Worm (Caenorhabditis elegans): ENCODE results near the gene C27F2.9.
A peak's percentile ranks its signal among the peaks of the same experiment; 100 is the strongest.

C27F2.9 gene

DNA sequence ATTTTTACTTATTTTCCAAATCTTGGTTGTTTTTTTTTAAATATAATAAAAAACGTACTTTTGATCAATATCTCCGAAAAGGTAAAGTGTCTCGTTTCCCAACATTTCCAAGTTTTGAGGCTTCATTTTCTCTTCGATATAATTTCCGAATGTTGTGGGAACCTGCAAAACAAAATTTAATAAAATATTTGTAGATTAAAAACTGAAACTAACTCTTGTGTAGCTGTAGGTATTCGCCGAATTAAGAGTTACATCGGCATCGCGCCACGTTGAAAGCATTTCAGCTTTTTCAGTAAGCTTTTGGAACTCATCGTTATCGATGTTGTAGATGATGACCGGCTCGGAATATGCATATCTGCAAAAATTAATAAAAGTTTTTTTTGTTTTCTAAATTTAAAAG is 451 bp downstream of the C27F2.9 start, which contains the start of gene vps-22:
Gene vps-22 (minus strand): TSS at position 101 of the 400 bp plus-strand sequence.
- no peak for TF ChIP-seq nhr-67 (tag; optimal IDR thresholded peaks at IDR 0.05)
- TF ChIP-seq mdl-1 (tag; optimal IDR thresholded peaks at IDR 0.05): no peak
- no peak for TF ChIP-seq tbx-2 (tag; optimal IDR thresholded peaks at IDR 0.05)
- no peak for TF ChIP-seq fos-1 (tag; optimal IDR thresholded peaks at IDR 0.05)
- no peak for TF ChIP-seq nhr-76 (tag; optimal IDR thresholded peaks at IDR 0.05)
- TF ChIP-seq fkh-2 (tag; optimal IDR thresholded peaks at IDR 0.05): no peak
- no peak for TF ChIP-seq zag-1 (tag; optimal IDR thresholded peaks at IDR 0.05)
- TF ChIP-seq ceh-82 (tag; optimal IDR thresholded peaks at IDR 0.05): no peak
- TF ChIP-seq pqm-1 (tag; optimal IDR thresholded peaks at IDR 0.05): no peak

DNA sequence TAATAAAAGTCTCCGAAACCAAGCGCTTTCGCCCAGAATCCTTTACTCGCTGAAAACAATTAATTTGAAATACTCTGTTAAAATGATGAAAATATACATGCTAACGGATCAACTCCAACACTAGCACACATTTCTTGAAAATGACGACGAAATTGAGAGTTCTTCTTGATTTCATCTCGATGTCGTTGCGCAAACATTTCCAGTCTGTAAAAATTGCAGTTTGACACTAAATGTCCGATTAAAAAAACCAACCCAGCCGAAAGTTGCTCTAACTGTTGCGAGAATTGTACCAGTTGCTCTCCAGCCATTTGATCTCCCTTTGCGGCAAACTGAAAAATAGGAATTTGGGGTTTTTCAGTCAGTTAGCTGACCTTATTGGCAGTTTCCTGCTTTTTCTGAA is 1.6 kb downstream of the C27F2.9 start:
- no peak for TF ChIP-seq egl-27 (tag; optimal IDR thresholded peaks at IDR 0.05)
- TF ChIP-seq eor-1 (tag; optimal IDR thresholded peaks at IDR 0.05): no peak
- no peak for TF ChIP-seq daf-12 (tag; optimal IDR thresholded peaks at IDR 0.05)
- no peak for TF ChIP-seq unc-62 (GFP tag; optimal IDR thresholded peaks at IDR 0.05)
- no peak for TF ChIP-seq lsy-12 (tag; optimal IDR thresholded peaks at IDR 0.05)
- no peak for TF ChIP-seq mdl-1 (tag; optimal IDR thresholded peaks at IDR 0.05)

ce11 chrIII:4960204-4960603 is 2.6 kb downstream of the C27F2.9 start, which contains the start of gene C27F2.4:
TSS of gene C27F2.4 (minus strand) at chrIII:4960304.
- TF ChIP-seq ama-1 (optimal IDR thresholded peaks at IDR 0.05) (no peak), unc-39 (tag; optimal IDR thresholded peaks at IDR 0.05) (no peak), lsy-12 (tag; optimal IDR thresholded peaks at IDR 0.05) (no peak), ztf-4 (tag; optimal IDR thresholded peaks at IDR 0.05) (no peak), elt-3 (tag; optimal IDR thresholded peaks at IDR 0.05) (no peak), nhr-67 (tag; optimal IDR thresholded peaks at IDR 0.05) (no peak), pha-4 (tag; optimal IDR thresholded peaks at IDR 0.05) (no peak), nhr-28 (tag; optimal IDR thresholded peaks at IDR 0.05) (no peak), elt-2 (tag; optimal IDR thresholded peaks at IDR 0.05) (no peak), nhr-76 (tag; optimal IDR thresholded peaks at IDR 0.05) (no peak), ztf-11 (tag; optimal IDR thresholded peaks at IDR 0.05) (no peak), tbx-2 (tag; optimal IDR thresholded peaks at IDR 0.05) (no peak), fkh-10 (GFP tag; optimal IDR thresholded peaks at IDR 0.05) (no peak), lin-39 (tag; optimal IDR thresholded peaks at IDR 0.05) (no peak)

ce11 chrIII:4956566-4956965 is 6.3 kb downstream of the C27F2.9 start, which contains the start of gene C26E6.1:
TSS of gene C26E6.1 (plus strand) at chrIII:4956866.
- TF ChIP-seq nhr-23 (tag; optimal IDR thresholded peaks at IDR 0.05) (no peak), nhr-76 (tag; optimal IDR thresholded peaks at IDR 0.05) (no peak), jun-1 (tag; optimal IDR thresholded peaks at IDR 0.05) (no peak), nhr-12 (tag; optimal IDR thresholded peaks at IDR 0.05) (no peak), elt-2 (tag; optimal IDR thresholded peaks at IDR 0.05) (no peak), eor-1 (tag; optimal IDR thresholded peaks at IDR 0.05) (no peak), lsy-12 (tag; optimal IDR thresholded peaks at IDR 0.05) (no peak), fkh-2 (tag; optimal IDR thresholded peaks at IDR 0.05) (no peak), skn-1 (tag; optimal IDR thresholded peaks at IDR 0.05) (no peak), elt-3 (tag; optimal IDR thresholded peaks at IDR 0.05) (no peak), nfya-1 (tag; optimal IDR thresholded peaks at IDR 0.05; ENCODE audit: insufficient read depth) (no peak), mml-1 (tag; optimal IDR thresholded peaks at IDR 0.05) (no peak), sea-2 (GFP tag; optimal IDR thresholded peaks at IDR 0.05) (no peak), nhr-28 (tag; optimal IDR thresholded peaks at IDR 0.05) (no peak), ceh-28 (tag; optimal IDR thresholded peaks at IDR 0.05) (no peak)

DNA sequence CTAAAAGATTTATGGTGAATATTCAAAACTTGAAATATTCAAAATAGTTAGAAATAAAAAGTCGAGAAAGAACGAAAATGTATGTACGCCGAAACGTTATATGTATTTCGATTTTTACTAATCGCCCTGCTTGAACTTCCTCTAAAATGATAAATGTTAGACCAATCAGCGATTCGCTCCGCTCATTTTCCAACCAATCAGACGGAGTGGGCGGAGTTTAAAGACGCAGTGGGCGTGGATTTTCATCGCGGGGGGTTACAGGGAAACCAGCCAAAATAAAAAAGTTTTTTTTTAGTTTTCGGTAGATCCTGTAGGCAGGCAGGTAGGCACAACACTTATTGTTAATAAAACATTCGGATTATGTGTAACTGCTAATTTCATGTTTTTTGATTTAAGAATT is 9.9 kb downstream of the C27F2.9 start:
- TF ChIP-seq lin-15B (tag; optimal IDR thresholded peaks at IDR 0.05) (no peak), nfya-1 (tag; optimal IDR thresholded peaks at IDR 0.05; ENCODE audit: insufficient read depth) (peak; percentile 94), eor-1 (tag; optimal IDR thresholded peaks at IDR 0.05) (no peak), ama-1 (optimal IDR thresholded peaks at IDR 0.05) (no peak), nhr-25 (tag; optimal IDR thresholded peaks at IDR 0.05) (no peak), mdl-1 (tag; optimal IDR thresholded peaks at IDR 0.05) (no peak), nhr-76 (tag; optimal IDR thresholded peaks at IDR 0.05) (no peak), nhr-12 (tag; optimal IDR thresholded peaks at IDR 0.05) (no peak)
